Worm (Caenorhabditis elegans): ENCODE results near the gene srh-16.
A peak's percentile ranks its signal among the peaks of the same experiment; 100 is the strongest.

The srh-16 gene

ce11 chrV:12303453-12304077 is 11.9 kb downstream of the srh-16 start (continued):
- TF ChIP-seq pag-3 (tag; optimal IDR thresholded peaks at IDR 0.05; ENCODE audit: borderline replicate concordance): peak; percentile 99
- peak; percentile 100 for TF ChIP-seq unc-3 (GFP tag; conservative IDR thresholded peaks at IDR 0.05)
- peak; percentile 100 for TF ChIP-seq unc-3 (tag; optimal IDR thresholded peaks at IDR 0.05)
- peak; percentile 93 for TF ChIP-seq nfya-1 (tag; optimal IDR thresholded peaks at IDR 0.05)
- peak; percentile 100 for TF ChIP-seq ceh-6 (GFP tag; optimal IDR thresholded peaks at IDR 0.05)
- peak; percentile 99 for TF ChIP-seq F13H6.1 (tag; optimal IDR thresholded peaks at IDR 0.05)
- TF ChIP-seq sox-2 (GFP tag; IDR thresholded peaks at IDR 0.05): peak; percentile 98
- TF ChIP-seq unc-55 (GFP tag; optimal IDR thresholded peaks at IDR 0.05): peak; percentile 30
- peak; percentile 99 for TF ChIP-seq tbx-2 (tag; optimal IDR thresholded peaks at IDR 0.05)
- TF ChIP-seq lin-11 (tag; optimal IDR thresholded peaks at IDR 0.05): peak; percentile 98
- peak; percentile 99 for TF ChIP-seq ahr-1 (tag; optimal IDR thresholded peaks at IDR 0.05)
- TF ChIP-seq fkh-10 (GFP tag; optimal IDR thresholded peaks at IDR 0.05): peak; percentile 97
- peak; percentile 100 for TF ChIP-seq gmeb-2 (tag; optimal IDR thresholded peaks at IDR 0.05)
- peak; percentile 99 for TF ChIP-seq ceh-24 (tag; optimal IDR thresholded peaks at IDR 0.05)
- peak; percentile 99 for TF ChIP-seq ceh-18 (tag; optimal IDR thresholded peaks at IDR 0.05)
- TF ChIP-seq ama-1 (optimal IDR thresholded peaks at IDR 0.05): peak; percentile 80
- peak; percentile 100 for TF ChIP-seq hlh-15 (tag; optimal IDR thresholded peaks at IDR 0.05)
- TF ChIP-seq che-1 (tag; optimal IDR thresholded peaks at IDR 0.05): peak; percentile 99
- TF ChIP-seq npax-4 (tag; optimal IDR thresholded peaks at IDR 0.05): peak; percentile 99
- TF ChIP-seq lim-6 (tag; optimal IDR thresholded peaks at IDR 0.05): peak; percentile 99
- TF ChIP-seq pax-1 (tag; optimal IDR thresholded peaks at IDR 0.05): peak; percentile 29
- TF ChIP-seq hlh-8 (tag; optimal IDR thresholded peaks at IDR 0.05): peak; percentile 98
- peak; percentile 99 for TF ChIP-seq madf-2 (tag; optimal IDR thresholded peaks at IDR 0.05)
- TF ChIP-seq pha-4 (tag; optimal IDR thresholded peaks at IDR 0.05): no peak
- peak; percentile 100 for TF ChIP-seq ceh-48 (tag; optimal IDR thresholded peaks at IDR 0.05)

- no peak for TF ChIP-seq tbx-2 (tag; optimal IDR thresholded peaks at IDR 0.05)
- TF ChIP-seq ceh-14 (tag; optimal IDR thresholded peaks at IDR 0.05): no peak
- TF ChIP-seq ceh-9 (tag; optimal IDR thresholded peaks at IDR 0.05): no peak
- no peak for TF ChIP-seq pag-3 (tag; optimal IDR thresholded peaks at IDR 0.05; ENCODE audit: borderline replicate concordance)
- TF ChIP-seq pha-2 (tag; optimal IDR thresholded peaks at IDR 0.05): no peak
- TF ChIP-seq sox-4 (tag; optimal IDR thresholded peaks at IDR 0.05): no peak
- TF ChIP-seq pha-4 (tag; optimal IDR thresholded peaks at IDR 0.05): no peak
- no peak for TF ChIP-seq rnt-1 (tag; optimal IDR thresholded peaks at IDR 0.05)
- TF ChIP-seq ceh-24 (tag; optimal IDR thresholded peaks at IDR 0.05): no peak
- TF ChIP-seq lin-11 (tag; optimal IDR thresholded peaks at IDR 0.05): no peak
- no peak for TF ChIP-seq ztf-16 (tag; optimal IDR thresholded peaks at IDR 0.05)
- no peak for TF ChIP-seq ceh-19 (GFP tag; optimal IDR thresholded peaks at IDR 0.05)
- TF ChIP-seq elt-4 (tag; optimal IDR thresholded peaks at IDR 0.05): no peak
- no peak for TF ChIP-seq ttx-3 (tag; optimal IDR thresholded peaks at IDR 0.05)
- TF ChIP-seq che-1 (tag; optimal IDR thresholded peaks at IDR 0.05): no peak
These were observed 14.0 kb downstream of the srh-16 start for ce11 chrV:12305677-12306076.

ce11 chrV:12307011-12307540 is 15.4 kb downstream of the srh-16 start, which contains the start of gene srg-45:
Gene srg-45 (plus strand): TSS chrV:12307490.
- TF ChIP-seq Y22D7AL.16 (tag; optimal IDR thresholded peaks at IDR 0.05): no peak

ce11 chrV:12310256-12310655 is 18.6 kb downstream of the srh-16 start, which contains the start of gene hpo-30:
Gene hpo-30 (minus strand): TSS chrV:12310356.
- TF ChIP-seq ceh-45 (GFP tag; IDR thresholded peaks at IDR 0.05): no peak
- TF ChIP-seq pha-2 (tag; optimal IDR thresholded peaks at IDR 0.05): no peak
- no peak for TF ChIP-seq unc-55 (GFP tag; optimal IDR thresholded peaks at IDR 0.05)
- TF ChIP-seq gmeb-2 (tag; optimal IDR thresholded peaks at IDR 0.05): no peak
- no peak for TF ChIP-seq unc-86 (tag; optimal IDR thresholded peaks at IDR 0.05)
- TF ChIP-seq sox-4 (tag; optimal IDR thresholded peaks at IDR 0.05): no peak
- TF ChIP-seq pha-4 (tag; optimal IDR thresholded peaks at IDR 0.05): no peak
- TF ChIP-seq nfya-1 (tag; optimal IDR thresholded peaks at IDR 0.05): no peak
- TF ChIP-seq tbx-2 (tag; optimal IDR thresholded peaks at IDR 0.05): no peak
- TF ChIP-seq ceh-22 (tag; optimal IDR thresholded peaks at IDR 0.05): no peak
- no peak for TF ChIP-seq hlh-30 (tag; optimal IDR thresholded peaks at IDR 0.05; ENCODE audit: insufficient read depth)

All from whole organism, late embryonic.